Fruit fly (Drosophila melanogaster) whole organism, prepupa: ENCODE results near the gene CG1896.
A peak's percentile ranks its signal among the peaks of the same experiment; 100 is the strongest.

ENCODE experiments used
- CG10631 ChIP-seq: fragments of 200-800 bp; sonication (Bioruptor generic); optimal IDR thresholded peaks from 2 replicates; lab custom pipeline; 2016; ENCODE audit warnings: missing biosample characterization, missing genetic modification characterization
- CG11294 ChIP-seq: fragments of 200-800 bp; sonication (Bioruptor generic); IDR thresholded peaks from 2 replicates; pipeline ENCODE4 v1.3.6; 2022; ENCODE audit warnings: missing biosample characterization, missing genetic modification characterization
- CG15336 ChIP-seq: fragments of 200-800 bp; sonication (Bioruptor generic); IDR thresholded peaks from 2 replicates; pipeline ENCODE4 v1.3.6; 2022; ENCODE audit warnings: missing biosample characterization, missing genetic modification characterization
- CG16779 ChIP-seq: fragments of 200-800 bp; sonication (Bioruptor generic); optimal IDR thresholded peaks from 3 replicates; lab custom pipeline; 2017; ENCODE audit warnings: missing biosample characterization, mild to moderate bottlenecking, missing genetic modification characterization
- CG3032 ChIP-seq: fragments of 200-800 bp; optimal IDR thresholded peaks from 2 replicates; lab custom pipeline; 2019; ENCODE audit warnings: missing biosample characterization, mild to moderate bottlenecking, missing genetic modification characterization, moderate library complexity
- CG32006 ChIP-seq: fragments of 200-800 bp; sonication (Bioruptor generic); optimal IDR thresholded peaks from 3 replicates; lab custom pipeline; 2017; ENCODE audit warnings: missing biosample characterization, mild to moderate bottlenecking, missing genetic modification characterization
- CG34406 ChIP-seq: fragments of 200-800 bp; sonication (Bioruptor generic); optimal IDR thresholded peaks from 3 replicates; lab custom pipeline; 2016; ENCODE audit warnings: missing biosample characterization, missing genetic modification characterization
- CG3919 ChIP-seq: fragments of 200-800 bp; sonication (Bioruptor generic); optimal IDR thresholded peaks from 3 replicates; lab custom pipeline; 2016; ENCODE audit warnings: missing biosample characterization, missing genetic modification characterization
- CG4318 ChIP-seq: fragments of 200-800 bp; sonication (Bioruptor generic); optimal IDR thresholded peaks from 3 replicates; lab custom pipeline; 2017; ENCODE audit warnings: missing biosample characterization, mild to moderate bottlenecking, missing genetic modification characterization
- CG6163 ChIP-seq: fragments of 200-800 bp; sonication (Bioruptor generic); IDR thresholded peaks from 3 replicates; pipeline ENCODE4 v1.3.6; 2022; ENCODE audit warnings: missing biosample characterization, missing genetic modification characterization
- CG6276 ChIP-seq: fragments of 200-800 bp; sonication (Bioruptor generic); optimal IDR thresholded peaks from 2 replicates; lab custom pipeline; 2017; ENCODE audit warnings: missing biosample characterization, mild to moderate bottlenecking, missing genetic modification characterization
- CG6808 ChIP-seq: fragments of 200-800 bp; sonication (Bioruptor generic); optimal IDR thresholded peaks from 3 replicates; lab custom pipeline; 2017; ENCODE audit warnings: missing biosample characterization, missing genetic modification characterization, mild to moderate bottlenecking, moderate library complexity, missing genetic modification reagents
- CG8119 ChIP-seq: fragments of 200-800 bp; sonication (Bioruptor generic); IDR thresholded peaks from 3 replicates; pipeline ENCODE4 v1.3.6; 2022; ENCODE audit warnings: missing biosample characterization, missing genetic modification characterization
- CG8319 ChIP-seq: fragments of 200-800 bp; sonication (Bioruptor generic); optimal IDR thresholded peaks from 3 replicates; lab custom pipeline; 2016; ENCODE audit warnings: missing biosample characterization, missing genetic modification characterization
- CG9139 ChIP-seq: fragments of 200-800 bp; sonication (Bioruptor generic); optimal IDR thresholded peaks from 3 replicates; lab custom pipeline; 2017; ENCODE audit warnings: missing biosample characterization, mild to moderate bottlenecking, missing genetic modification characterization
- Eip75B ChIP-seq: fragments of 200-800 bp; sonication (Bioruptor generic); optimal IDR thresholded peaks from 3 replicates; lab custom pipeline; 2016; ENCODE audit warnings: missing biosample characterization, missing genetic modification characterization
- Eip78C ChIP-seq: fragments of 200-800 bp; sonication (Bioruptor generic); peaks from one replicate; lab custom pipeline; 2016; ENCODE audit warnings: missing biosample characterization, missing genetic modification characterization
- Ets21C ChIP-seq: fragments of 200-800 bp; sonication (Bioruptor generic); optimal IDR thresholded peaks from 3 replicates; lab custom pipeline; 2016; ENCODE audit warnings: missing biosample characterization, missing genetic modification characterization
- Gug ChIP-seq: fragments of 200-800 bp; sonication (Bioruptor generic); IDR thresholded peaks from 2 replicates; pipeline ENCODE4 v1.3.6; 2022; ENCODE audit warnings: missing biosample characterization, missing genetic modification characterization
- Hr4 ChIP-seq: fragments of 200-800 bp; sonication (Bioruptor generic); optimal IDR thresholded peaks from 3 replicates; lab custom pipeline; 2016; ENCODE audit warnings: missing biosample characterization, missing genetic modification characterization
- Lpt ChIP-seq: fragments of 200-800 bp; sonication (Bioruptor generic); optimal IDR thresholded peaks from 3 replicates; lab custom pipeline; 2016; ENCODE audit warnings: missing biosample characterization, missing genetic modification characterization
- Met ChIP-seq: fragments of 200-800 bp; sonication (Bioruptor generic); optimal IDR thresholded peaks from 3 replicates; lab custom pipeline; 2016; ENCODE audit warnings: missing biosample characterization, missing genetic modification characterization
- OdsH ChIP-seq: fragments of 200-800 bp; sonication (Bioruptor generic); optimal IDR thresholded peaks from 3 replicates; lab custom pipeline; 2016; ENCODE audit warnings: missing biosample characterization, missing genetic modification characterization
- Sox14 ChIP-seq: fragments of 200-800 bp; sonication (Bioruptor generic); optimal IDR thresholded peaks from 3 replicates; lab custom pipeline; 2016; ENCODE audit warnings: missing biosample characterization, missing genetic modification characterization
- achi ChIP-seq: fragments of 200-800 bp; sonication (Bioruptor generic); optimal IDR thresholded peaks from 3 replicates; lab custom pipeline; 2016; ENCODE audit warnings: missing biosample characterization, missing genetic modification characterization
- acj6 ChIP-seq: fragments of 200-800 bp; sonication (Bioruptor generic); optimal IDR thresholded peaks from 3 replicates; lab custom pipeline; 2016; ENCODE audit warnings: missing biosample characterization, missing genetic modification characterization
- dac ChIP-seq: fragments of 200-800 bp; sonication (Bioruptor generic); optimal IDR thresholded peaks from 2 replicates; lab custom pipeline; 2017; ENCODE audit warnings: missing biosample characterization, mild to moderate bottlenecking, missing genetic modification characterization
- dsx ChIP-seq: fragments of 200-800 bp; optimal IDR thresholded peaks from 3 replicates; lab custom pipeline; 2019; ENCODE audit warnings: missing biosample characterization, mild to moderate bottlenecking, missing genetic modification characterization, moderate library complexity; ENCODE audit not compliant: poor library complexity, severe bottlenecking
- fd59A ChIP-seq: fragments of 200-800 bp; sonication (Bioruptor generic); optimal IDR thresholded peaks from 2 replicates; lab custom pipeline; 2017; ENCODE audit warnings: missing biosample characterization, mild to moderate bottlenecking, missing genetic modification characterization, missing genetic modification reagents
- fd85E ChIP-seq: fragments of 200-800 bp; sonication (Bioruptor generic); optimal IDR thresholded peaks from 3 replicates; lab custom pipeline; 2016; ENCODE audit warnings: missing biosample characterization, missing genetic modification characterization
- fkh ChIP-seq: fragments of 200-800 bp; sonication (Bioruptor generic); optimal IDR thresholded peaks from 3 replicates; lab custom pipeline; 2017; ENCODE audit warnings: missing biosample characterization, mild to moderate bottlenecking, missing genetic modification characterization, moderate library complexity
- lz ChIP-seq: fragments of 200-800 bp; sonication (Bioruptor generic); optimal IDR thresholded peaks from 3 replicates; lab custom pipeline; 2016; ENCODE audit warnings: missing biosample characterization, missing genetic modification characterization
- pdm3 ChIP-seq: fragments of 200-800 bp; sonication (Bioruptor generic); optimal IDR thresholded peaks from 3 replicates; lab custom pipeline; 2016; ENCODE audit warnings: missing biosample characterization, missing genetic modification characterization
- salr ChIP-seq, 2 experiments: fragments of 200-800 bp; sonication (Bioruptor generic); optimal IDR thresholded peaks; 3 replicates each; lab custom pipeline; 2016 to 2018; ENCODE audit warnings: missing biosample characterization in 2 of 2, missing genetic modification characterization in 2 of 2, mild to moderate bottlenecking in 1 of 2
- ss ChIP-seq, 2 experiments: fragments of 200-800 bp; sonication (Bioruptor generic); optimal IDR thresholded peaks; 2 replicates in 1 of 2; 3 replicates in 1 of 2; lab custom pipeline; 2017 to 2018; ENCODE audit warnings: mild to moderate bottlenecking in 2 of 2, missing biosample characterization in 2 of 2, missing genetic modification characterization in 2 of 2, moderate library complexity in 1 of 2
- svp ChIP-seq: fragments of 200-800 bp; sonication (Bioruptor generic); peaks from one replicate; lab custom pipeline; 2016; ENCODE audit warnings: missing biosample characterization, missing genetic modification characterization
- topi ChIP-seq: fragments of 200-800 bp; sonication (Bioruptor generic); optimal IDR thresholded peaks from 3 replicates; lab custom pipeline; 2016; ENCODE audit warnings: missing biosample characterization, missing genetic modification characterization
- vri ChIP-seq: fragments of 200-800 bp; sonication (Bioruptor generic); optimal IDR thresholded peaks from 3 replicates; lab custom pipeline; 2016; ENCODE audit warnings: missing biosample characterization, mild to moderate bottlenecking, missing genetic modification characterization

The CG1896 gene

dm6 chr3R:31721466-31721865 lies 22.6 kb upstream of the CG1896 start:
- TF ChIP-seq CG32006 (GFP tag; lab: Kevin White, UChicago) (peak; percentile 51), salr (GFP tag; optimal IDR thresholded peaks at IDR 0.05; lab: Kevin White, UChicago) (peak in 1 of 2 experiments; percentile 2), Ets21C (GFP tag; lab: Kevin White, UChicago) (no peak)

- TF ChIP-seq CG6163 (GFP tag; lab: Robert Waterston, UW) (0 out of 3 replicates have a peak, but pooled peaks have one; percentile 23), fkh (GFP tag; lab: Kevin White, UChicago) (peak; percentile 95), CG15336 (GFP tag; lab: Robert Waterston, UW) (peak; percentile 23; the same call in 1 of the 2 replicates), vri (GFP tag; lab: Kevin White, UChicago) (no peak), lz (GFP tag; lab: Kevin White, UChicago) (no peak)
- TF ChIP-seq, all 60 proteins: peak for 3
Measured at dm6 chr3R:31721958-31722357, 22.1 kb upstream of the CG1896 start.

- TF ChIP-seq acj6 (GFP tag; lab: Kevin White, UChicago) = peak; percentile 34
- peak; percentile 51 for TF ChIP-seq CG4318 (GFP tag; lab: Kevin White, UChicago)
- peak; percentile 85 for TF ChIP-seq Eip78C (GFP tag; lab: Kevin White, UChicago)
- peak; percentile 22 for TF ChIP-seq fd59A (GFP tag; lab: Kevin White, UChicago)
- TF ChIP-seq CG10631 (GFP tag; lab: Kevin White, UChicago) = peak; percentile 67
- peak; percentile 43; the same call in 1 of the 2 replicates for TF ChIP-seq Gug (GFP tag; lab: Robert Waterston, UW)
- TF ChIP-seq fd85E (GFP tag; lab: Kevin White, UChicago) = no peak
- no peak for TF ChIP-seq CG34406
- TF ChIP-seq achi (GFP tag; lab: Kevin White, UChicago) = peak; percentile 38
- no peak for TF ChIP-seq CG9139 (GFP tag; lab: Kevin White, UChicago)
- TF ChIP-seq Hr4 (GFP tag; lab: Kevin White, UChicago) = peak; percentile 61
- peak; percentile 51 for TF ChIP-seq CG3919 (GFP tag; lab: Kevin White, UChicago)
- TF ChIP-seq Met (GFP tag; lab: Kevin White, UChicago) = no peak
- peak; percentile 21 for TF ChIP-seq fkh (GFP tag; lab: Kevin White, UChicago)
- peak; percentile 66 for TF ChIP-seq CG6276 (GFP tag; lab: Kevin White, UChicago)
- 0 out of 3 replicates have a peak, but pooled peaks have one; percentile 23 for TF ChIP-seq CG6163 (GFP tag; lab: Robert Waterston, UW)
- TF ChIP-seq Eip75B (GFP tag; lab: Kevin White, UChicago) = peak; percentile 36
- peak; percentile 40 for TF ChIP-seq OdsH (GFP tag; lab: Kevin White, UChicago)
- no peak for TF ChIP-seq topi (GFP tag; lab: Kevin White, UChicago)
- peak; percentile 20 for TF ChIP-seq CG16779 (tag; lab: Kevin White, UChicago)
- peak; percentile 77 for TF ChIP-seq CG32006 (GFP tag; lab: Kevin White, UChicago)
- TF ChIP-seq pdm3 = peak; percentile 48
- TF ChIP-seq CG15336 (GFP tag; lab: Robert Waterston, UW) = peak; percentile 67
- no peak for TF ChIP-seq CG8319 (GFP tag; lab: Kevin White, UChicago)
- TF ChIP-seq Ets21C (GFP tag; lab: Kevin White, UChicago) = no peak
- TF ChIP-seq dac = peak; percentile 33
- TF ChIP-seq dsx (GFP tag; lab: Kevin White, UChicago) = no peak
- TF ChIP-seq CG6808 (GFP tag; lab: Kevin White, UChicago) = peak; percentile 29
- no peak for TF ChIP-seq Lpt
- TF ChIP-seq CG8119 (GFP tag; lab: Robert Waterston, UW) = peak; percentile 65; the same call in 1 of the 3 replicates
- peak in 1 of 2 experiments; percentile 75 for TF ChIP-seq ss (GFP tag; optimal IDR thresholded peaks at IDR 0.05; lab: Kevin White, UChicago)
- no peak for TF ChIP-seq svp (GFP tag; lab: Kevin White, UChicago)
- peak; percentile 40; the same call in 1 of the 2 replicates for TF ChIP-seq CG11294
- TF ChIP-seq Sox14 = peak; percentile 63
- peak in 1 of 2 experiments; percentile 72 for TF ChIP-seq salr (GFP tag; optimal IDR thresholded peaks at IDR 0.05; lab: Kevin White, UChicago)
- peak; percentile 9 for TF ChIP-seq CG3032 (tag; lab: Kevin White, UChicago)
Measured at dm6 chr3R:31723206-31723933, 20.7 kb upstream of the CG1896 start.
